Fruit fly (Drosophila melanogaster): ENCODE data around the gene mgl.

The mgl gene

dm6 chrX:9495945-9496445 is 3.9 kb downstream of the mgl start (continued):
- TF ChIP-seq CG13123 (GFP tag; optimal IDR thresholded peaks at IDR 0.05) (no peak), grn (GFP tag; optimal IDR thresholded peaks at IDR 0.05) (no peak), Xbp1 (GFP tag; optimal IDR thresholded peaks at IDR 0.05) (peak; percentile 44), bsh (GFP tag; optimal IDR thresholded peaks at IDR 0.05) (peak in 1 of 2 experiments; percentile 53), Xrp1 (GFP tag; IDR thresholded peaks at IDR 0.05) (no peak), ci (GFP tag; IDR thresholded peaks at IDR 0.05) (peak; percentile 37; the same call in 1 of the 3 replicates), vvl (GFP tag; IDR thresholded peaks at IDR 0.05) (0 out of 2 replicates have a peak, but pooled peaks have one; percentile 39), Sry-δ (GFP tag; optimal IDR thresholded peaks at IDR 0.05) (no peak), pho (GFP tag; optimal IDR thresholded peaks at IDR 0.05) (no peak), CG8388 (GFP tag; optimal IDR thresholded peaks at IDR 0.05) (no peak), nom (GFP tag; optimal IDR thresholded peaks at IDR 0.05) (peak; percentile 82), ro (GFP tag; IDR thresholded peaks at IDR 0.05) (no peak), CG1024 (GFP tag; IDR thresholded peaks at IDR 0.05) (no peak), CG11247 (GFP tag; IDR thresholded peaks at IDR 0.05) (peak; percentile 80), CG5180 (GFP tag; optimal IDR thresholded peaks at IDR 0.05) (peak; percentile 18), H2.0 (GFP tag; IDR thresholded peaks at IDR 0.05) (no peak), sens (GFP tag) (peak; percentile 57), zf30C (GFP tag; optimal IDR thresholded peaks at IDR 0.05) (peak; percentile 36), Med (GFP tag) (peak; percentile 47), CG32772 (GFP tag; IDR thresholded peaks at IDR 0.05) (peak; percentile 48), CG12236 (GFP tag; optimal IDR thresholded peaks at IDR 0.05) (no peak), pfk (GFP tag; optimal IDR thresholded peaks at IDR 0.05) (peak; percentile 63)

dm6 chrX:9494103-9494502 is 5.8 kb downstream of the mgl start:
- TF ChIP-seq ATbp (GFP tag; optimal IDR thresholded peaks at IDR 0.05), result no peak
- TF ChIP-seq CG17802 (tag; optimal IDR thresholded peaks at IDR 0.05), result no peak
- TF ChIP-seq CG6654 (GFP tag; optimal IDR thresholded peaks at IDR 0.05), result no peak
- no peak for TF ChIP-seq CG12769 (tag; optimal IDR thresholded peaks at IDR 0.05)
- TF ChIP-seq Nf-YB (GFP tag; optimal IDR thresholded peaks at IDR 0.05), result no peak
- TF ChIP-seq tio (GFP tag; optimal IDR thresholded peaks at IDR 0.05), result no peak
- TF ChIP-seq cad (GFP tag; optimal IDR thresholded peaks at IDR 0.05), result no peak
- TF ChIP-seq unc-4 (GFP tag; IDR thresholded peaks at IDR 0.05; ENCODE audit: partially characterized antibody), result no peak
- TF ChIP-seq CG2875 (GFP tag; optimal IDR thresholded peaks at IDR 0.05), result no peak
- no peak for TF ChIP-seq Ssrp (tag; optimal IDR thresholded peaks at IDR 0.05)
- no peak for TF ChIP-seq cg (GFP tag; optimal IDR thresholded peaks at IDR 0.05)
- TF ChIP-seq Dek (tag; optimal IDR thresholded peaks at IDR 0.05), result no peak
- peak; percentile 23 for TF ChIP-seq CG18599 (GFP tag; optimal IDR thresholded peaks at IDR 0.05)
- TF ChIP-seq Dfd (GFP tag; optimal IDR thresholded peaks at IDR 0.05), result no peak
- no peak for TF ChIP-seq CG1792 (GFP tag; optimal IDR thresholded peaks at IDR 0.05)
- no peak for TF ChIP-seq Hmx (GFP tag; optimal IDR thresholded peaks at IDR 0.05)
- TF ChIP-seq Dad (GFP tag; optimal IDR thresholded peaks at IDR 0.05), result no peak
- TF ChIP-seq btn (GFP tag; optimal IDR thresholded peaks at IDR 0.05), result no peak
- peak; percentile 33 for TF ChIP-seq CG11504 (tag; optimal IDR thresholded peaks at IDR 0.05)
- no peak for TF ChIP-seq nom (GFP tag; optimal IDR thresholded peaks at IDR 0.05)
- no peak for TF ChIP-seq CG17912 (GFP tag; optimal IDR thresholded peaks at IDR 0.05)
- TF ChIP-seq D19A (tag; optimal IDR thresholded peaks at IDR 0.05), result peak; percentile 5
- no peak for TF ChIP-seq so (GFP tag; IDR thresholded peaks at IDR 0.05)
- peak; percentile 13 for TF ChIP-seq dmrt99B (tag; optimal IDR thresholded peaks at IDR 0.05)
- TF ChIP-seq CG17612 (GFP tag; IDR thresholded peaks at IDR 0.05), result no peak
- TF ChIP-seq HmgD (GFP tag; optimal IDR thresholded peaks at IDR 0.05), result no peak
- TF ChIP-seq NFAT (GFP tag; IDR thresholded peaks at IDR 0.05), result no peak
- TF ChIP-seq dimm (GFP tag; IDR thresholded peaks at IDR 0.05), result no peak
- TF ChIP-seq sens-2 (GFP tag; IDR thresholded peaks at IDR 0.05), result no peak
- no peak for TF ChIP-seq ara (GFP tag; IDR thresholded peaks at IDR 0.05)
- TF ChIP-seq Optix (GFP tag; IDR thresholded peaks at IDR 0.05), result no peak

Measured in whole organism, embryonic.